Worm (Caenorhabditis elegans): Measurements from ENCODE around the gene cyp-32B1.

DNA sequence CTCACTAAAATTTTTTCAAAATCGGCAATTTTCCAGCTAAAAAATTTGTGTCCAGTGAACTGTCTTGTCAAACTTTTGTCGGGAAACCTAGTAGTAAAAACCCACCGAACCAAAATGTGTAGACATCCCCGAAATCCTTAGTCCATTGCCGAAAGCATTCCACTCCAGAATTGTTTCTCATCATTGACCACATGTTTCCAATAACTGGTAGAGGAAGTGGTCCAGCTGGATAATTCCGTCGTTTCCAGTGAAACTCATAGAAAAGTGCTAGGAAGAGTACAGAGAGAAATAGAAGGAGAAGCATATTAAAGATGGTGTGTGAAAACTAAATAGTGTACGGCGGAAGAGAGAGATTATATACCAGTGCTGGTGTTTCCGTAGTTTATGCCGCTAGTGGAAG lies 2.9 kb upstream of the cyp-32B1 start, which contains the start of gene cyp-33C12:
- TF ChIP-seq pqm-1 (tag; optimal IDR thresholded peaks at IDR 0.05): no peak
- no peak for TF ChIP-seq nhr-67 (tag; optimal IDR thresholded peaks at IDR 0.05)
- TF ChIP-seq fos-1 (tag; optimal IDR thresholded peaks at IDR 0.05): no peak
- no peak for TF ChIP-seq skn-1 (tag; optimal IDR thresholded peaks at IDR 0.05)
- no peak for TF ChIP-seq ceh-82 (tag; optimal IDR thresholded peaks at IDR 0.05)
- TF ChIP-seq nhr-11 (tag; optimal IDR thresholded peaks at IDR 0.05): no peak
- TF ChIP-seq nhr-25 (tag; optimal IDR thresholded peaks at IDR 0.05): no peak
- TF ChIP-seq ceh-16 (tag; optimal IDR thresholded peaks at IDR 0.05): no peak
- TF ChIP-seq tbx-2 (tag; optimal IDR thresholded peaks at IDR 0.05): no peak
- no peak for TF ChIP-seq unc-62 (GFP tag; optimal IDR thresholded peaks at IDR 0.05)
- no peak for TF ChIP-seq nhr-77 (tag; optimal IDR thresholded peaks at IDR 0.05)
- no peak for TF ChIP-seq ceh-28 (tag; optimal IDR thresholded peaks at IDR 0.05)
